Worm (Caenorhabditis elegans) whole organism, late embryonic: Measurements from ENCODE around the gene pigg-1.
A peak's percentile ranks its signal among the peaks of the same experiment; 100 is the strongest.

Source experiments
- C08G9.2 ChIP-seq: sonication (generic microtip); optimal IDR thresholded peaks from 2 replicates; lab custom pipeline; 2016; ENCODE audit warnings: mild to moderate bottlenecking, missing genetic modification characterization, moderate library complexity, missing compliant biosample characterization
- K02D7.2 ChIP-seq: sonication (generic microtip); optimal IDR thresholded peaks from 2 replicates; lab custom pipeline; 2017; ENCODE audit warnings: mild to moderate bottlenecking, missing genetic modification characterization, missing compliant biosample characterization
- Y22D7AL.16 ChIP-seq: sonication (generic microtip); optimal IDR thresholded peaks from 2 replicates; lab custom pipeline; 2016; ENCODE audit warnings: missing genetic modification characterization, missing compliant biosample characterization
- ahr-1 ChIP-seq: sonication (generic microtip); optimal IDR thresholded peaks from 2 replicates; lab custom pipeline; 2016; ENCODE audit warnings: missing genetic modification characterization, missing compliant biosample characterization
- ama-1 ChIP-seq: fragments of 150-350 bp; optimal IDR thresholded peaks from 2 replicates; lab custom pipeline; 2014
- ceh-14 ChIP-seq: sonication (generic microtip); optimal IDR thresholded peaks from 2 replicates; lab custom pipeline; 2016; ENCODE audit warnings: missing genotype, missing genetic modification characterization, missing compliant biosample characterization
- ceh-19 ChIP-seq: fragments of 200-800 bp; sonication (Bioruptor generic); optimal IDR thresholded peaks from 2 replicates; lab custom pipeline; 2018; ENCODE audit warnings: mild to moderate bottlenecking, missing genetic modification characterization, missing compliant biosample characterization
- ceh-2 ChIP-seq: sonication (generic microtip); optimal IDR thresholded peaks from 2 replicates; lab custom pipeline; 2016; ENCODE audit warnings: missing genotype, missing genetic modification characterization, missing compliant biosample characterization
- ceh-24 ChIP-seq: sonication (generic microtip); optimal IDR thresholded peaks from 2 replicates; lab custom pipeline; 2016; ENCODE audit warnings: mild to moderate bottlenecking, missing genetic modification characterization, missing compliant biosample characterization
- ceh-31 ChIP-seq: sonication (generic microtip); optimal IDR thresholded peaks from 2 replicates; lab custom pipeline; 2016; ENCODE audit warnings: missing genetic modification characterization, missing compliant biosample characterization
- ceh-34 ChIP-seq: sonication (generic microtip); optimal IDR thresholded peaks from 2 replicates; lab custom pipeline; 2016; ENCODE audit warnings: mild to moderate bottlenecking, missing genetic modification characterization, missing compliant biosample characterization
- ceh-45 ChIP-seq: fragments of 200-800 bp; sonication (Bioruptor generic); IDR thresholded peaks from 2 replicates; pipeline ENCODE4 v1.3.6; 2022; ENCODE audit warnings: missing genetic modification reagents, missing genetic modification characterization, missing compliant biosample characterization
- ceh-48 ChIP-seq: sonication (generic microtip); optimal IDR thresholded peaks from 2 replicates; lab custom pipeline; 2016; ENCODE audit warnings: missing genetic modification characterization, inconsistent platforms, missing compliant biosample characterization
- ceh-6 ChIP-seq: fragments of 200-800 bp; sonication (Bioruptor generic); optimal IDR thresholded peaks from 2 replicates; lab custom pipeline; 2018; ENCODE audit warnings: mild to moderate bottlenecking, missing genetic modification characterization, missing compliant biosample characterization
- che-1 ChIP-seq: sonication (generic microtip); optimal IDR thresholded peaks from 2 replicates; lab custom pipeline; 2016; ENCODE audit warnings: mild to moderate bottlenecking, missing genetic modification characterization, missing compliant biosample characterization
- dmd-4 ChIP-seq: sonication (generic microtip); optimal IDR thresholded peaks from 2 replicates; lab custom pipeline; 2016; ENCODE audit warnings: borderline replicate concordance, missing genetic modification characterization, missing compliant biosample characterization
- dve-1 ChIP-seq: sonication (generic microtip); optimal IDR thresholded peaks from 2 replicates; lab custom pipeline; 2017; ENCODE audit warnings: antibody characterized with exemption, mild to moderate bottlenecking, missing genetic modification characterization, missing compliant biosample characterization
- elt-2 ChIP-seq: sonication (generic microtip); optimal IDR thresholded peaks from 2 replicates; lab custom pipeline; 2016; ENCODE audit warnings: missing genetic modification reagents, missing genetic modification characterization, missing compliant biosample characterization
- fax-1 ChIP-seq: sonication (generic microtip); optimal IDR thresholded peaks from 2 replicates; lab custom pipeline; 2016; ENCODE audit warnings: missing genotype, missing genetic modification characterization, missing compliant biosample characterization
- fkh-10 ChIP-seq: fragments of 150-350 bp; optimal IDR thresholded peaks from 2 replicates; lab custom pipeline; 2014; ENCODE audit warnings: missing biosample characterization, missing genetic modification reagents, missing genetic modification characterization
- fkh-6 ChIP-seq: sonication (generic microtip); optimal IDR thresholded peaks from 2 replicates; lab custom pipeline; 2016; ENCODE audit warnings: missing genetic modification characterization, missing compliant biosample characterization
- gmeb-2 ChIP-seq: sonication (generic microtip); optimal IDR thresholded peaks from 2 replicates; lab custom pipeline; 2016; ENCODE audit warnings: missing genetic modification characterization, inconsistent platforms, missing compliant biosample characterization
- hlh-15 ChIP-seq: sonication (generic microtip); optimal IDR thresholded peaks from 2 replicates; lab custom pipeline; 2016; ENCODE audit warnings: missing genetic modification characterization, missing compliant biosample characterization
- hlh-6 ChIP-seq: sonication (generic microtip); optimal IDR thresholded peaks from 2 replicates; lab custom pipeline; 2016; ENCODE audit warnings: missing genotype, missing genetic modification characterization, missing compliant biosample characterization
- hlh-8 ChIP-seq: sonication (generic microtip); optimal IDR thresholded peaks from 2 replicates; lab custom pipeline; 2016; ENCODE audit warnings: missing genotype, missing genetic modification characterization, missing compliant biosample characterization
- lim-6 ChIP-seq: sonication (generic microtip); optimal IDR thresholded peaks from 2 replicates; lab custom pipeline; 2016; ENCODE audit warnings: missing genetic modification characterization, missing compliant biosample characterization
- lin-11 ChIP-seq: fragments of 200-800 bp; sonication (Bioruptor generic); optimal IDR thresholded peaks from 2 replicates; lab custom pipeline; 2018; ENCODE audit warnings: mild to moderate bottlenecking, missing genetic modification characterization, missing compliant biosample characterization
- madf-2 ChIP-seq: sonication (generic microtip); optimal IDR thresholded peaks from 2 replicates; lab custom pipeline; 2017; ENCODE audit warnings: missing genetic modification characterization, missing compliant biosample characterization
- nfya-1 ChIP-seq: sonication (generic microtip); optimal IDR thresholded peaks from 2 replicates; lab custom pipeline; 2017; ENCODE audit warnings: missing genetic modification characterization, mild to moderate bottlenecking, missing compliant biosample characterization, antibody characterized with exemption, moderate library complexity
- nhr-11 ChIP-seq: fragments of 150-350 bp; optimal IDR thresholded peaks from 2 replicates; lab custom pipeline; 2014; ENCODE audit warnings: missing biosample characterization, missing genetic modification characterization
- nhr-232 ChIP-seq: sonication (generic microtip); optimal IDR thresholded peaks from 2 replicates; lab custom pipeline; 2016; ENCODE audit warnings: missing genetic modification characterization, missing compliant biosample characterization
- npax-4 ChIP-seq: sonication (generic microtip); optimal IDR thresholded peaks from 2 replicates; lab custom pipeline; 2016; ENCODE audit warnings: missing genetic modification characterization, missing compliant biosample characterization
- pag-3 ChIP-seq: sonication (generic microtip); optimal IDR thresholded peaks from 2 replicates; lab custom pipeline; 2016; ENCODE audit warnings: missing compliant biosample characterization, missing genetic modification characterization, borderline replicate concordance
- pat-9 ChIP-seq: fragments of 200-800 bp; sonication (Bioruptor generic); optimal IDR thresholded peaks from 2 replicates; lab custom pipeline; 2018; ENCODE audit warnings: mild to moderate bottlenecking, missing genetic modification characterization, moderate library complexity, missing compliant biosample characterization
- pha-2 ChIP-seq: sonication (generic microtip); optimal IDR thresholded peaks from 2 replicates; lab custom pipeline; 2017; ENCODE audit warnings: mild to moderate bottlenecking, missing genetic modification characterization, missing compliant biosample characterization
- pha-4 ChIP-seq: fragments of 150-350 bp; optimal IDR thresholded peaks from 2 replicates; lab custom pipeline; 2018; ENCODE audit warnings: missing biosample characterization, missing genetic modification reagents, missing genetic modification characterization
- pqm-1 ChIP-seq: sonication (generic microtip); optimal IDR thresholded peaks from 2 replicates; lab custom pipeline; 2016; ENCODE audit warnings: missing genetic modification characterization, missing compliant biosample characterization
- ref-2 ChIP-seq: sonication (generic microtip); optimal IDR thresholded peaks from 2 replicates; lab custom pipeline; 2016; ENCODE audit warnings: missing genetic modification characterization, missing compliant biosample characterization
- rnt-1 ChIP-seq: sonication (generic microtip); optimal IDR thresholded peaks from 2 replicates; lab custom pipeline; 2016; ENCODE audit warnings: missing genetic modification characterization, missing compliant biosample characterization
- syd-9 ChIP-seq: sonication (generic microtip); optimal IDR thresholded peaks from 2 replicates; lab custom pipeline; 2016; ENCODE audit warnings: mild to moderate bottlenecking, missing genetic modification characterization, moderate library complexity, missing compliant biosample characterization
- tbx-7 ChIP-seq: sonication (generic microtip); optimal IDR thresholded peaks from 2 replicates; lab custom pipeline; 2016; ENCODE audit warnings: missing genotype, missing genetic modification characterization, missing compliant biosample characterization
- unc-42 ChIP-seq: sonication (generic microtip); optimal IDR thresholded peaks from 2 replicates; lab custom pipeline; 2016; ENCODE audit warnings: missing genotype, missing genetic modification characterization, missing compliant biosample characterization
- unc-86 ChIP-seq: sonication (generic microtip); optimal IDR thresholded peaks from 2 replicates; lab custom pipeline; 2016; ENCODE audit warnings: missing genetic modification characterization, missing compliant biosample characterization
- zip-5 ChIP-seq: sonication (generic microtip); optimal IDR thresholded peaks from 2 replicates; lab custom pipeline; 2016; ENCODE audit warnings: missing genetic modification characterization, missing compliant biosample characterization

Gene pigg-1

DNA sequence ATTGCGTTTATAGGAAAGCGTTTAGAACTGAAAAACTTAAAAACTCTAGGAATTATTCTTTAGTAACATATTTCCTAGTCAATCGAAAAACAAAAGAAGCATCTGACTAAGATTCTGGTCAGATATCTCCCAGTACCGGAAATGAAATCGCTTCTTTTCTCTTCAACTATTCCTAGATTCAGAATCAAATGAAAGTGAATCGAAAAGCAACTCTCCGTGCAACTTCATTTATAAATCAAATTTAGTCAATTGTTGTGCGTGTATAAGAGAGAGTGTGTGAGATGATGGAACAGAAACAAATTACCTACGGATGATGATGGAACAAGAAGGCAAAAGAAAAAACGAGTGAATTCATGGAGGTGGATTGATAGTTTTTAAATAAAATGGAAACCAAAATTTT is 40.9 kb downstream of the pigg-1 start:
- peak; percentile 14 for TF ChIP-seq fkh-10
- TF ChIP-seq unc-42 (tag; lab: Kevin White, UChicago) = peak; percentile 97
- no peak for TF ChIP-seq ceh-24 (tag; lab: Kevin White, UChicago)

DNA sequence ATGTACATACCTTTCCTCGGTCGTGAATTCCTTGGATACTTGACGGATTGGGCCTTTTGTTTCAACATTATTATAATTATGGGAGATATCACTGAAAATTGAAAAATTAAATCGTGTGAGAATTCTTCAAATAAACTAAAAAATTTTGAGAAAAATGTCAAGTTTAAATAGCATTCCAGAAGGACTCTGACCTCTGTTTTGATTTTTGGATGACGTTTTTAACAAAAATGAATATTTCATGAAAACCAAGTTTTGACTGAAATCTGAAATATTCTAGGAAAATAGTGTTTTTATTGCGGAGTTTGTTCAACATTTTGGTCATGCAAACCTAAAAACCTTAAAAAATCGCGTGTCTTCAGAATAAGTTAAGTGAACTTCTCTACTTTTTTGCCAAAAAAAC is 43.9 kb downstream of the pigg-1 start, which contains the start of gene glb-27:
glb-27 (minus strand) TSS at position 101 of the 400 bp plus-strand sequence.
- TF ChIP-seq ceh-45 (GFP tag; lab: Robert Waterston, UW) = no peak
- TF ChIP-seq tbx-7 (tag; lab: Kevin White, UChicago) = no peak
- TF ChIP-seq nfya-1 (tag; lab: Kevin White, UChicago) = no peak
- TF ChIP-seq ceh-14 = no peak
- TF ChIP-seq syd-9 = no peak
- TF ChIP-seq pha-2 (tag; lab: Kevin White, UChicago) = no peak
- no peak for TF ChIP-seq ref-2
- TF ChIP-seq che-1 = no peak
- TF ChIP-seq unc-86 = no peak
- no peak for TF ChIP-seq nhr-11 (tag; lab: Kevin White, UChicago)
- TF ChIP-seq, all 69 proteins: peak for 0

DNA sequence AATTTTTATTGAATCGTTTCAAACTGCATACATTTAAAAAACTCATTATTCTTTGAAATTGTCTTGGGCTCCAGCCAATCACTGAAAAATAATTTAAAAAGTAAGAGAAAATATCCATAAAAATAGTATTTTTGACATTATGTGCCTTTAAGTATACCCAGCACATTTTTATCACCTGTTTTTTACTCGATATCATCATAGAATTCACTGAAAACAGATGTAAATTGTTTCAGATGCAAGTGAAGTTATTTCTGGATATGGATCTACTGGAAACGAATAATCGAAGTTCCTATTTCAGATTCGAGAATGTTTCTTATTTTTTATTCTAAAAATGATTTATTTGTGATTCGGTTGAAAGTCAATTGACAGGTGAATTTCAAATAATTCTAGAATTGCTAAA is 45.5 kb downstream of the pigg-1 start:
- TF ChIP-seq K02D7.2 (tag; lab: Kevin White, UChicago) = no peak

DNA sequence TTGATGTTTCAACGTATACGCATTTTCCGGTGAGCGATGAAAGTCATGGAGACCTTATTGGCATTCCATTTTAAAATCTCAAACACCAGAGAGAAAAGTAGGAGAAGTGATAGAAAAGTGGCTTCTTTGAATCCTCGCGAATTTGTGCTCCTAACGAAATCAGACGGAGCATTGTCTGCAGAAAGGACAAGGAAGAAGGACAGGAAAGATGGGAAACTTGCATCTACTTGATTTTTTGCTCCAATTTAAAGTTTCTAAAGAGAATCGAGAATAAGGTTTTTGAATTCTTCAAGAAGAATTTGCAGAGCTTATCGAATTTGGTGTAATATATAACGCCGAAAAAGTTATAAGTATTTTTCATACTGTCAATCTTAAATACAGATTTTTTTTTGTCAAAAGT is 49.0 kb downstream of the pigg-1 start:
- TF ChIP-seq hlh-8 (tag; lab: Kevin White, UChicago) = no peak
- TF ChIP-seq unc-42 (tag; lab: Kevin White, UChicago) = peak; percentile 81
- TF ChIP-seq ceh-2 (tag; lab: Kevin White, UChicago) = no peak
- no peak for TF ChIP-seq fkh-6 (tag; lab: Kevin White, UChicago)

DNA sequence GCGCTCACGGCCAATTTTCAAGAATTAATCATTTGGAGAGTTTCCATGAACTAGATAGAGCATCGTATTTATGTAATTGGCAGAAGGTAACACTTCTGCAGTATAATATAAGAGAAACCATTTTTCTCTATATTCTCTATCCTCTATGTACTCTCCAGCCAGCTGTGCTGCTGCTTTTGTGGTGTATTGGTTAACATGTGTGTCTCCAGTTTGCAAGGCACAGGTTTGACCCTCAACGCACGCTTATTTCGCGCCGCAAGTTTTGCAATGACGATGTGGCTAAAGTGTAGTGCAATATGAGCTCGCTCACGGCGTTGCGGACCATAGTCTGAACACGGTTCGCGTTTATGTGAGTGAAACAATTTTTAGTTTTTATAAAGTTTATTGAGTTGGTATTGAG is 53.1 kb downstream of the pigg-1 start:
- TF ChIP-seq nhr-232 (tag; lab: Kevin White, UChicago) = peak; percentile 65
- TF ChIP-seq ama-1 = no peak
- TF ChIP-seq C08G9.2 (tag; lab: Kevin White, UChicago) = peak; percentile 63
- TF ChIP-seq npax-4 = peak; percentile 55
- TF ChIP-seq hlh-15 (tag; lab: Kevin White, UChicago) = peak; percentile 61
- peak; percentile 89 for TF ChIP-seq pha-2 (tag; lab: Kevin White, UChicago)
- TF ChIP-seq ceh-2 (tag; lab: Kevin White, UChicago) = peak; percentile 74
- peak; percentile 87 for TF ChIP-seq ceh-6 (GFP tag; lab: Kevin White, UChicago)
- peak; percentile 72 for TF ChIP-seq fax-1 (tag; lab: Kevin White, UChicago)
- TF ChIP-seq madf-2 = peak; percentile 67
- TF ChIP-seq ceh-24 (tag; lab: Kevin White, UChicago) = peak; percentile 65
- peak; percentile 89 for TF ChIP-seq dve-1 (tag; lab: Kevin White, UChicago)
- TF ChIP-seq pat-9 = peak; percentile 83
- TF ChIP-seq nhr-11 (tag; lab: Kevin White, UChicago) = no peak
- TF ChIP-seq elt-2 (tag; lab: Kevin White, UChicago) = peak; percentile 92
- TF ChIP-seq unc-86 = peak; percentile 80
- peak; percentile 49 for TF ChIP-seq pqm-1 (tag; lab: Kevin White, UChicago)
- peak; percentile 59 for TF ChIP-seq Y22D7AL.16 (tag; lab: Kevin White, UChicago)
- TF ChIP-seq nfya-1 (tag; lab: Kevin White, UChicago) = peak; percentile 51
- TF ChIP-seq ahr-1 (tag; lab: Kevin White, UChicago) = peak; percentile 75
- TF ChIP-seq che-1 = peak; percentile 88
- peak; percentile 90 for TF ChIP-seq ceh-34 (tag; lab: Kevin White, UChicago)
- peak; percentile 79 for TF ChIP-seq rnt-1 (tag; lab: Kevin White, UChicago)
- peak; percentile 81 for TF ChIP-seq ceh-19 (GFP tag; lab: Kevin White, UChicago)
- peak; percentile 27 for TF ChIP-seq pag-3 (tag; lab: Kevin White, UChicago)
- TF ChIP-seq hlh-6 (tag; lab: Kevin White, UChicago) = peak; percentile 85
- peak; percentile 86 for TF ChIP-seq gmeb-2 (tag; lab: Kevin White, UChicago)
- TF ChIP-seq ceh-31 = peak; percentile 66
- TF ChIP-seq ref-2 = no peak
- no peak for TF ChIP-seq pha-4 (tag; lab: Kevin White, UChicago)
- TF ChIP-seq tbx-7 (tag; lab: Kevin White, UChicago) = peak; percentile 70
- TF ChIP-seq dmd-4 (tag; lab: Kevin White, UChicago) = peak; percentile 56
- TF ChIP-seq ceh-14 = peak; percentile 59
- peak; percentile 33 for TF ChIP-seq zip-5 (tag; lab: Kevin White, UChicago)
- TF ChIP-seq lin-11 (tag; lab: Kevin White, UChicago) = peak; percentile 83
- TF ChIP-seq lim-6 = no peak
- peak; percentile 82 for TF ChIP-seq ceh-48 (tag; lab: Kevin White, UChicago)
